Worm (Caenorhabditis elegans) whole organism, mixed stage, embryonic: Measurements from ENCODE around the gene kup-1.

ENCODE experiments used
- lin-13 ChIP-seq: fragments of 150-350 bp; optimal IDR thresholded peaks from 2 replicates; lab custom pipeline; 2014; ENCODE audit warnings: missing biosample characterization, missing genetic modification characterization
- mep-1 ChIP-seq: fragments of 150-350 bp; optimal IDR thresholded peaks from 2 replicates; lab custom pipeline; 2017; ENCODE audit warnings: missing biosample characterization, missing genetic modification reagents, missing genetic modification characterization, inconsistent platforms

ce11 chrV:12002866-12003485 is 37.7 kb downstream of the kup-1 start, which contains the start of gene cpr-9:
- TF ChIP-seq lin-13 (tag; lab: Kevin White, UChicago) (no peak), mep-1 (tag; lab: Kevin White, UChicago) (no peak)
